Fruit fly (Drosophila melanogaster) whole organism, embryonic: Measurements from ENCODE around the gene CG44836.
A peak's percentile ranks its signal among the peaks of the same experiment; 100 is the strongest.

Source experiments
- Atf6 ChIP-seq: fragments of 200-800 bp; sonication (Bioruptor generic); IDR thresholded peaks from 2 replicates; pipeline ENCODE4 v1.3.6; 2022; ENCODE audit warnings: missing biosample characterization, missing genetic modification characterization
- BEAF-32 ChIP-seq: fragments of 200-800 bp; sonication (Bioruptor generic); optimal IDR thresholded peaks from 3 replicates; lab custom pipeline; 2017; ENCODE audit warnings: missing biosample characterization, missing genetic modification characterization, mild to moderate bottlenecking, moderate library complexity, missing genetic modification reagents
- CG10565 ChIP-seq: fragments of 200-800 bp; sonication (Bioruptor generic); optimal IDR thresholded peaks from 3 replicates; lab custom pipeline; 2016; ENCODE audit warnings: missing biosample characterization, mild to moderate bottlenecking, missing genetic modification characterization
- CG10979 ChIP-seq: fragments of 200-800 bp; sonication (Bioruptor generic); optimal IDR thresholded peaks from 2 replicates; lab custom pipeline; 2018; ENCODE audit warnings: missing biosample characterization, mild to moderate bottlenecking, missing genetic modification characterization, moderate library complexity
- CG1233 ChIP-seq: fragments of 200-800 bp; sonication (Bioruptor generic); optimal IDR thresholded peaks from 4 replicates; lab custom pipeline; 2018; ENCODE audit warnings: missing biosample characterization, mild to moderate bottlenecking, missing genetic modification characterization
- CG13424 ChIP-seq: fragments of 200-800 bp; sonication (Bioruptor generic); optimal IDR thresholded peaks from 2 replicates; lab custom pipeline; 2019; ENCODE audit warnings: missing biosample characterization, mild to moderate bottlenecking, missing genetic modification characterization, moderate library complexity
- CG15073 ChIP-seq: fragments of 200-800 bp; sonication (Bioruptor generic); optimal IDR thresholded peaks from 2 replicates; lab custom pipeline; 2016; ENCODE audit warnings: missing biosample characterization, missing genetic modification characterization
- CG15479 ChIP-seq: fragments of 200-800 bp; sonication (Bioruptor generic); optimal IDR thresholded peaks from 3 replicates; lab custom pipeline; 2019; ENCODE audit warnings: missing biosample characterization, mild to moderate bottlenecking, missing genetic modification characterization, moderate library complexity
- CG15601 ChIP-seq: fragments of 200-800 bp; sonication (Bioruptor generic); optimal IDR thresholded peaks from 3 replicates; lab custom pipeline; 2019; ENCODE audit warnings: missing biosample characterization, mild to moderate bottlenecking, missing genetic modification characterization, moderate library complexity
- CG17328 ChIP-seq: fragments of 200-800 bp; sonication (Bioruptor generic); IDR thresholded peaks from 2 replicates; pipeline ENCODE4 v1.3.6; 2022; ENCODE audit warnings: missing biosample characterization, missing genetic modification characterization
- CG17385 ChIP-seq: fragments of 200-800 bp; sonication (Bioruptor generic); optimal IDR thresholded peaks from 3 replicates; lab custom pipeline; 2018; ENCODE audit warnings: missing biosample characterization, mild to moderate bottlenecking, missing genetic modification characterization
- CG17829 ChIP-seq: fragments of 200-800 bp; optimal IDR thresholded peaks from 2 replicates; lab custom pipeline; 2019; ENCODE audit warnings: missing biosample characterization, mild to moderate bottlenecking, missing genetic modification characterization, moderate library complexity
- CG17912 ChIP-seq: fragments of 200-800 bp; sonication (Bioruptor generic); optimal IDR thresholded peaks from 2 replicates; lab custom pipeline; 2018; ENCODE audit warnings: missing biosample characterization, mild to moderate bottlenecking, missing genetic modification characterization
- CG2116 ChIP-seq: fragments of 200-800 bp; sonication (Bioruptor generic); optimal IDR thresholded peaks from 3 replicates; lab custom pipeline; 2018; ENCODE audit warnings: missing biosample characterization, mild to moderate bottlenecking, missing genetic modification characterization
- CG30020 ChIP-seq: fragments of 200-800 bp; optimal IDR thresholded peaks from 2 replicates; lab custom pipeline; 2019; ENCODE audit warnings: missing biosample characterization, mild to moderate bottlenecking, missing genetic modification characterization, moderate library complexity
- CG30403 ChIP-seq: fragments of 200-800 bp; sonication (Bioruptor generic); optimal IDR thresholded peaks from 3 replicates; lab custom pipeline; 2016; ENCODE audit warnings: missing biosample characterization, missing genetic modification characterization
- CG34422 ChIP-seq: fragments of 200-800 bp; sonication (Bioruptor generic); IDR thresholded peaks from 3 replicates; pipeline ENCODE4 v1.3.6; 2022; ENCODE audit warnings: missing biosample characterization, missing genetic modification characterization
- CG3726 ChIP-seq: fragments of 200-800 bp; sonication (Bioruptor generic); IDR thresholded peaks from 3 replicates; pipeline ENCODE4, ENCODE4 v1.3.6; 2022; ENCODE audit warnings: missing biosample characterization, missing genetic modification characterization
- CG4404 ChIP-seq: fragments of 200-800 bp; sonication (Bioruptor generic); IDR thresholded peaks from 2 replicates; pipeline ENCODE4 v1.3.6; 2022; ENCODE audit warnings: missing biosample characterization, missing genetic modification characterization
- CG9876 ChIP-seq: fragments of 200-800 bp; sonication (Bioruptor generic); optimal IDR thresholded peaks from 2 replicates; lab custom pipeline; 2016; ENCODE audit warnings: missing biosample characterization, missing genetic modification characterization
- CHES-1-like ChIP-seq: fragments of 200-800 bp; sonication (Bioruptor generic); optimal IDR thresholded peaks from 2 replicates; lab custom pipeline; 2016; ENCODE audit warnings: missing biosample characterization, missing genetic modification characterization
- CoRest ChIP-seq: fragments of 200-800 bp; sonication (Bioruptor generic); optimal IDR thresholded peaks from 3 replicates; lab custom pipeline; 2018; ENCODE audit warnings: missing biosample characterization, mild to moderate bottlenecking, missing genetic modification characterization, moderate library complexity
- Doc2 ChIP-seq: fragments of 200-800 bp; sonication (Bioruptor generic); IDR thresholded peaks from 2 replicates; pipeline ENCODE4 v1.3.6; 2022; ENCODE audit warnings: missing biosample characterization, missing genetic modification characterization
- Dp ChIP-seq: fragments of 200-800 bp; sonication (Bioruptor generic); optimal IDR thresholded peaks from 2 replicates; lab custom pipeline; 2018; ENCODE audit warnings: missing biosample characterization, mild to moderate bottlenecking, missing genetic modification characterization, moderate library complexity
- E2f2 ChIP-seq: fragments of 200-800 bp; sonication (Bioruptor generic); IDR thresholded peaks from 2 replicates; pipeline ENCODE4 v1.3.6; 2022; ENCODE audit warnings: missing biosample characterization, missing genetic modification characterization
- Elba2 ChIP-seq: fragments of 200-800 bp; sonication (Bioruptor generic); optimal IDR thresholded peaks from 3 replicates; lab custom pipeline; 2016; ENCODE audit warnings: missing biosample characterization, missing genetic modification characterization
- GATAe ChIP-seq: fragments of 200-800 bp; sonication (Bioruptor generic); conservative IDR thresholded peaks from 2 replicates; pipeline ENCODE4 v1.3.6; 2022; ENCODE audit warnings: missing biosample characterization, missing genetic modification characterization
- H15 ChIP-seq: fragments of 200-800 bp; sonication (Bioruptor generic); IDR thresholded peaks from 3 replicates; pipeline ENCODE4 v1.3.6; 2022; ENCODE audit warnings: missing biosample characterization, missing genetic modification characterization
- MBD-R2 ChIP-seq: fragments of 200-800 bp; sonication (Bioruptor generic); IDR thresholded peaks from 2 replicates; pipeline ENCODE4 v1.3.6; 2022; ENCODE audit warnings: missing biosample characterization, missing genetic modification characterization
- MESR4 ChIP-seq: fragments of 200-800 bp; sonication (Bioruptor generic); optimal IDR thresholded peaks from 2 replicates; lab custom pipeline; 2018; ENCODE audit warnings: missing biosample characterization, mild to moderate bottlenecking, missing genetic modification characterization, moderate library complexity
- Scr ChIP-seq: fragments of 200-800 bp; sonication (Bioruptor generic); IDR thresholded peaks from 2 replicates; pipeline ENCODE4 v1.3.6; 2022; ENCODE audit warnings: missing biosample characterization, missing genetic modification characterization; ENCODE audit not compliant: partially characterized antibody
- Tbp ChIP-seq: fragments of >200 bp; optimal IDR thresholded peaks from 2 replicates; lab custom pipeline; 2018; ENCODE audit warnings: missing biosample characterization, missing genetic modification characterization
- YL-1 ChIP-seq: fragments of 200-800 bp; sonication (Bioruptor generic); optimal IDR thresholded peaks from 3 replicates; lab custom pipeline; 2017; ENCODE audit warnings: missing biosample characterization, mild to moderate bottlenecking, missing genetic modification characterization
- bowl ChIP-seq: fragments of 200-800 bp; sonication (Bioruptor generic); IDR thresholded peaks from 2 replicates; pipeline ENCODE4 v1.3.6; 2022; ENCODE audit warnings: missing biosample characterization, missing genetic modification characterization
- chinmo ChIP-seq: fragments of 200-800 bp; sonication (Bioruptor generic); IDR thresholded peaks from 4 replicates; pipeline ENCODE4 v1.3.6; 2022; ENCODE audit warnings: missing biosample characterization, missing genetic modification characterization; ENCODE audit not compliant: partially characterized antibody
- dmrt11E ChIP-seq: fragments of 200-800 bp; sonication (Bioruptor generic); optimal IDR thresholded peaks from 3 replicates; lab custom pipeline; 2018; ENCODE audit warnings: missing biosample characterization, mild to moderate bottlenecking, missing genetic modification characterization, moderate library complexity
- gcm ChIP-seq: fragments of 200-800 bp; sonication (Bioruptor generic); optimal IDR thresholded peaks from 2 replicates; lab custom pipeline; 2019; ENCODE audit warnings: missing biosample characterization, mild to moderate bottlenecking, missing genetic modification characterization, moderate library complexity
- ind ChIP-seq: fragments of 200-800 bp; sonication (Bioruptor generic); optimal IDR thresholded peaks from 3 replicates; lab custom pipeline; 2016; ENCODE audit warnings: missing biosample characterization, missing genetic modification characterization
- klu ChIP-seq: fragments of 200-800 bp; sonication (Bioruptor generic); IDR thresholded peaks from 2 replicates; pipeline ENCODE4 v1.3.6; 2022; ENCODE audit warnings: missing biosample characterization, missing genetic modification characterization
- kni ChIP-seq: fragments of 200-800 bp; sonication (Bioruptor generic); optimal IDR thresholded peaks from 3 replicates; lab custom pipeline; 2017; ENCODE audit warnings: mild to moderate bottlenecking, missing biosample characterization, missing genetic modification reagents, missing genetic modification characterization
- lola ChIP-seq, 3 experiments: fragments of >200 bp in 2 of 3; fragments of 200-800 bp in 1 of 3; sonication (Bioruptor generic) in 1 of 3; optimal IDR thresholded peaks; 2 replicates each; lab custom pipeline; 2017 to 2019; ENCODE audit warnings: missing biosample characterization in 3 of 3, missing genetic modification characterization in 3 of 3, mild to moderate bottlenecking in 1 of 3, moderate library complexity in 1 of 3
- maf-S ChIP-seq: fragments of 200-800 bp; sonication (Bioruptor generic); optimal IDR thresholded peaks from 2 replicates; lab custom pipeline; 2016; ENCODE audit warnings: missing biosample characterization, missing genetic modification characterization
- pzg ChIP-seq: fragments of 200-800 bp; sonication (Bioruptor generic); optimal IDR thresholded peaks from 3 replicates; lab custom pipeline; 2018; ENCODE audit warnings: missing biosample characterization, mild to moderate bottlenecking, missing genetic modification characterization, moderate library complexity
- row ChIP-seq: fragments of 200-800 bp; sonication (Bioruptor generic); IDR thresholded peaks from 3 replicates; pipeline ENCODE4 v1.3.6; 2022; ENCODE audit warnings: missing biosample characterization, missing genetic modification characterization
- slbo ChIP-seq: fragments of 200-800 bp; sonication (Bioruptor generic); IDR thresholded peaks from 2 replicates; pipeline ENCODE4 v1.3.6; 2022; ENCODE audit warnings: missing biosample characterization, missing genetic modification characterization
- slou ChIP-seq: fragments of 200-800 bp; sonication (Bioruptor generic); optimal IDR thresholded peaks from 3 replicates; lab custom pipeline; 2016; ENCODE audit warnings: missing biosample characterization, missing genetic modification characterization
- stc ChIP-seq: fragments of 200-800 bp; sonication (Bioruptor generic); IDR thresholded peaks from 2 replicates; pipeline ENCODE4 v1.3.6; 2022; ENCODE audit warnings: missing biosample characterization, missing genetic modification characterization
- tio ChIP-seq: fragments of 200-800 bp; sonication (Bioruptor generic); optimal IDR thresholded peaks from 2 replicates; lab custom pipeline; 2017; ENCODE audit warnings: missing biosample characterization, missing genetic modification characterization, inconsistent platforms
- trem ChIP-seq: fragments of 200-800 bp; optimal IDR thresholded peaks from 3 replicates; lab custom pipeline; 2019; ENCODE audit warnings: missing biosample characterization, mild to moderate bottlenecking, missing genetic modification characterization, moderate library complexity

CG44836 gene

DNA sequence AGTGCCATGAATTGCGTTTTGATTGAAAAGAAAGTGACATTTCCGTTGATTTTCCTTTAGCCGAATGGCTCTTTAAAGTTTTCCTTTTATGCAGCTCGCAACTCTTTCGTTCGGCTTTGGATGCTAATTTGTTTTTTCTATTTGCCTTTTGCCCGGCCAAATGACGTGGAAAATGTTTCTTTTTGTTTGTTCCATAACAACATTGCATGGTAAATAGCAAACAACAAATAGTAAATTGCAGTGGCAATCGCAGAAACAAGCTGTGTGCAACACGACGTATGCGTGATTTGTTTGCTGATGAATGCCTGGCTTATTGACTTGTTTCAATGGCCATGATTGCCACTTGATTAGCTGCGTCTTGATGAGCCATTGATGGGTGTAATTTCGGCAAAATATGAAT is 29.4 kb upstream of the CG44836 start (continued):
- TF ChIP-seq CG9876 (no peak), CG1233 (no peak), CG3726 (0 out of 3 replicates have a peak, but pooled peaks have one; percentile 32), klu (GFP tag; lab: Robert Waterston, UW) (no peak), Atf6 (GFP tag; lab: Robert Waterston, UW) (no peak), CG17912 (GFP tag; lab: Kevin White, UChicago) (no peak), trem (tag; lab: Kevin White, UChicago) (no peak), slou (no peak), CG17328 (0 out of 2 replicates have a peak, but pooled peaks have one; percentile 8), stc (GFP tag; lab: Robert Waterston, UW) (peak; percentile 46; the same call in 1 of the 2 replicates), bowl (GFP tag; lab: Robert Waterston, UW) (no peak), CG15073 (GFP tag; lab: Kevin White, UChicago) (no peak)

DNA sequence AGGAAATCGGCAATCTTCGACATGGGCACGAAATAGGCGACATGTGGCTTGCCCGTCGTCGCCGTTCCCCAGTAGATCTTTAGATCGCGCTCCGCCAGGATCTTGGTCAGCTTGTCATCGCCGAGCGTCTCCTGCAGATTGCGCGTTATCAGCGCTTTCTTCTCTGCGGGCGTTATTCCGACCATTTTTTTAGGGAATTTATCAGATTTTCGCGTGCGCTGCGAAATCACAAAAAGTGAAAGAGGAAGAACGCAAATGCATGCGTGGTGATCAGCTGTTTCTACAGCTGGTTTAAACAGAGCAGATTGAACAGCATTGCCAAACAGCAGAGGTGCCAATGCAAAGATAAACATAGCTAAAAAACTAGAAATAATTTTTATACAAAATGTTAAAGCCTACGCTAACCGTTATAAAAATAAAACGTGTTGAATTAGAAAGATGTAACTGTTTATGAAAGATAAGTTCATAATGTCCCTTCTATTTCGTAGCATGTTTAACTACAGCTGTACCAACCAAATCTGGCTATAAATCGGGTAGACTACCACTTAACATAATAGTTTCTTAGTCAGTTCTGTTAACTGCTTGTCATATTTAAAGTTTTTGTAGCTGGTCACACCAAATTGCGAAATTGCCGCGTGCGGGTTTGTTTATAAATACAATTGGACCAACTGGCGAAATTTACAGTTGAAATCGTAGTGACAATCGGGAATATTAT is 19.1 kb upstream of the CG44836 start, which contains the start of the genes TyrRS and CG33158:
Gene TyrRS, minus strand, starts transcription at position 244 of the 715 bp plus-strand sequence.
Gene CG33158, plus strand, starts transcription at position 539 of the 715 bp plus-strand sequence.
- peak; percentile 24 for TF ChIP-seq CHES-1-like (GFP tag; lab: Kevin White, UChicago)
- TF ChIP-seq CG30403 (GFP tag; lab: Kevin White, UChicago): peak; percentile 18
- peak; percentile 55 for TF ChIP-seq MESR4
- no peak for TF ChIP-seq tio (GFP tag; lab: Kevin White, UChicago)
- TF ChIP-seq YL-1 (GFP tag; lab: Kevin White, UChicago): peak; percentile 49
- peak; percentile 96 for TF ChIP-seq CG17385 (GFP tag; lab: Kevin White, UChicago)
- no peak for TF ChIP-seq H15 (GFP tag; lab: Robert Waterston, UW)
- peak; percentile 77 for TF ChIP-seq Tbp (GFP tag; lab: Kevin White, UChicago)
- TF ChIP-seq Dp (GFP tag; lab: Kevin White, UChicago): peak; percentile 60
- peak in 1 of 3 experiments; percentile 27 for TF ChIP-seq lola (GFP tag; optimal IDR thresholded peaks at IDR 0.05; lab: Kevin White, UChicago)
- TF ChIP-seq CG30020 (tag; lab: Kevin White, UChicago): no peak
- TF ChIP-seq GATAe: no peak
- 0 out of 2 replicates have a peak, but pooled peaks have one; percentile 25 for TF ChIP-seq Scr
- TF ChIP-seq maf-S (GFP tag; lab: Kevin White, UChicago): no peak
- TF ChIP-seq gcm (GFP tag; lab: Kevin White, UChicago): peak; percentile 66
- peak; percentile 28 for TF ChIP-seq BEAF-32
- TF ChIP-seq CG2116 (GFP tag; lab: Kevin White, UChicago): peak; percentile 73
- peak; percentile 2 for TF ChIP-seq CG17829
- peak; percentile 47 for TF ChIP-seq E2f2 (GFP tag; lab: Robert Waterston, UW)
- TF ChIP-seq slbo (GFP tag; lab: Robert Waterston, UW): peak; percentile 17; the same call in 1 of the 2 replicates
- peak; percentile 49 for TF ChIP-seq CG15601
- TF ChIP-seq CG10979 (tag; lab: Kevin White, UChicago): peak; percentile 4
- TF ChIP-seq Elba2 (GFP tag; lab: Kevin White, UChicago): peak; percentile 59
- peak; percentile 84 for TF ChIP-seq kni
- TF ChIP-seq chinmo (GFP tag; lab: Robert Waterston, UW): no peak
- peak; percentile 33 for TF ChIP-seq CoRest (tag; lab: Kevin White, UChicago)
- peak; percentile 75 for TF ChIP-seq row (GFP tag; lab: Robert Waterston, UW)
- TF ChIP-seq pzg (GFP tag; lab: Kevin White, UChicago): peak; percentile 51
- TF ChIP-seq dmrt11E (tag; lab: Kevin White, UChicago): peak; percentile 22
- no peak for TF ChIP-seq CG4404 (GFP tag; lab: Robert Waterston, UW)
- no peak for TF ChIP-seq ind
- TF ChIP-seq CG34422 (GFP tag; lab: Robert Waterston, UW): peak; percentile 62; the same call in 1 of the 3 replicates
- no peak for TF ChIP-seq CG10565
- TF ChIP-seq Doc2 (GFP tag; lab: Robert Waterston, UW): no peak
- TF ChIP-seq CG13424 (tag; lab: Kevin White, UChicago): peak; percentile 16
- peak; percentile 76 for TF ChIP-seq MBD-R2 (GFP tag; lab: Robert Waterston, UW)
- TF ChIP-seq CG15479 (GFP tag; lab: Kevin White, UChicago): peak; percentile 74
